Fruit fly (Drosophila melanogaster): ENCODE data around the gene CG6638.

Gene CG6638

dm6 chr3L:8547104-8547523 lies 28.8 kb downstream of the CG6638 start (continued):
- peak; percentile 72; the same call in 1 of the 3 replicates for TF ChIP-seq gce (GFP tag; IDR thresholded peaks at IDR 0.05)
- TF ChIP-seq fd3F (GFP tag; optimal IDR thresholded peaks at IDR 0.05), result peak; percentile 91
- no peak for TF ChIP-seq pfk (GFP tag; optimal IDR thresholded peaks at IDR 0.05)
- peak; percentile 69 for TF ChIP-seq CG3838 (GFP tag; optimal IDR thresholded peaks at IDR 0.05)
- TF ChIP-seq ab (GFP tag; optimal IDR thresholded peaks at IDR 0.05), result peak; percentile 13
- TF ChIP-seq CG10267 (tag; optimal IDR thresholded peaks at IDR 0.05), result peak; percentile 80
- peak; percentile 62 for TF ChIP-seq CG18476 (GFP tag; optimal IDR thresholded peaks at IDR 0.05)
- no peak for TF ChIP-seq corto (GFP tag; optimal IDR thresholded peaks at IDR 0.05)
- peak; percentile 71 for TF ChIP-seq Bteb2 (GFP tag; optimal IDR thresholded peaks at IDR 0.05)
- peak; percentile 77 for TF ChIP-seq CG4328 (GFP tag; optimal IDR thresholded peaks at IDR 0.05)
- peak; percentile 85 for TF ChIP-seq oc (tag; optimal IDR thresholded peaks at IDR 0.05)
- TF ChIP-seq CG12219 (GFP tag; optimal IDR thresholded peaks at IDR 0.05), result peak; percentile 82
- no peak for TF ChIP-seq br (optimal IDR thresholded peaks at IDR 0.05)
- TF ChIP-seq CG8944 (GFP tag; optimal IDR thresholded peaks at IDR 0.05), result peak; percentile 66
- TF ChIP-seq slou (GFP tag; optimal IDR thresholded peaks at IDR 0.05), result peak; percentile 56
- peak; percentile 81 for TF ChIP-seq gro (GFP tag; optimal IDR thresholded peaks at IDR 0.05)
- peak; percentile 91 for TF ChIP-seq Fer1 (GFP tag; optimal IDR thresholded peaks at IDR 0.05)
- peak; percentile 79; the same call in 2 of the 3 replicates for TF ChIP-seq CG11093 (GFP tag; IDR thresholded peaks at IDR 0.05)
- no peak for TF ChIP-seq CG6791 (GFP tag; IDR thresholded peaks at IDR 0.05; ENCODE audit: partially characterized antibody)
- TF ChIP-seq BEAF-32 (GFP tag; optimal IDR thresholded peaks at IDR 0.05), result peak; percentile 2
- peak; percentile 78 for TF ChIP-seq ttk (GFP tag; IDR thresholded peaks at IDR 0.05)
- peak; percentile 88 for TF ChIP-seq CG12299 (tag; optimal IDR thresholded peaks at IDR 0.05)
- TF ChIP-seq sna (GFP tag; IDR thresholded peaks at IDR 0.05; ENCODE audit: partially characterized antibody), result no peak
- TF ChIP-seq CG12155 (GFP tag; optimal IDR thresholded peaks at IDR 0.05), result peak; percentile 77
- TF ChIP-seq CG12942 (GFP tag; optimal IDR thresholded peaks at IDR 0.05), result peak; percentile 73
- peak; percentile 82 for TF ChIP-seq gcm (GFP tag; optimal IDR thresholded peaks at IDR 0.05)
- peak; percentile 83 for TF ChIP-seq CG6854 (GFP tag; optimal IDR thresholded peaks at IDR 0.05)
- no peak for TF ChIP-seq sc (optimal IDR thresholded peaks at IDR 0.05)
- TF ChIP-seq sc (GFP tag; optimal IDR thresholded peaks at IDR 0.05), result peak; percentile 67
- peak; percentile 38 for TF ChIP-seq NC2α (GFP tag; optimal IDR thresholded peaks at IDR 0.05)
- 0 out of 3 replicates have a peak, but pooled peaks have one; percentile 58 for TF ChIP-seq CG6175 (GFP tag; IDR thresholded peaks at IDR 0.05)
- peak; percentile 55 for TF ChIP-seq CG6683 (GFP tag; optimal IDR thresholded peaks at IDR 0.05)
- peak; percentile 78 for TF ChIP-seq Hr3 (GFP tag; optimal IDR thresholded peaks at IDR 0.05)
- TF ChIP-seq CG8359 (GFP tag; optimal IDR thresholded peaks at IDR 0.05; ENCODE audit: borderline replicate concordance), result peak; percentile 73
- no peak for TF ChIP-seq CG7745 (tag; optimal IDR thresholded peaks at IDR 0.05)
- TF ChIP-seq zfh2 (GFP tag; optimal IDR thresholded peaks at IDR 0.05), result peak; percentile 74
- TF ChIP-seq Rfx (GFP tag; IDR thresholded peaks at IDR 0.05), result peak; percentile 91
- no peak for TF ChIP-seq CG14860 (GFP tag; IDR thresholded peaks at IDR 0.05; ENCODE audit: partially characterized antibody)
- peak; percentile 67 for TF ChIP-seq sd (tag; optimal IDR thresholded peaks at IDR 0.05)

- TF ChIP-seq Sox100B (GFP tag; optimal IDR thresholded peaks at IDR 0.05) (no peak), jigr1 (GFP tag; IDR thresholded peaks at IDR 0.05) (no peak), kah (GFP tag; optimal IDR thresholded peaks at IDR 0.05) (peak; percentile 97), D (optimal IDR thresholded peaks at IDR 0.05) (no peak), D (GFP tag; optimal IDR thresholded peaks at IDR 0.05) (no peak), Hr3 (GFP tag; optimal IDR thresholded peaks at IDR 0.05) (no peak), CG5953 (GFP tag; IDR thresholded peaks at IDR 0.05) (0 out of 2 replicates have a peak, but pooled peaks have one; percentile 6), z (GFP tag; IDR thresholded peaks at IDR 0.05) (peak; percentile 55; the same call in 2 of the 3 replicates), Dref (GFP tag; IDR thresholded peaks at IDR 0.05) (no peak), nerfin-1 (tag; optimal IDR thresholded peaks at IDR 0.05) (no peak), Pdp1 (GFP tag; optimal IDR thresholded peaks at IDR 0.05) (peak in 1 of 2 experiments; percentile 66), CG15011 (GFP tag; optimal IDR thresholded peaks at IDR 0.05) (no peak), chm (GFP tag; IDR thresholded peaks at IDR 0.05) (peak; percentile 54; the same call in 1 of the 2 replicates), CG15696 (tag; optimal IDR thresholded peaks at IDR 0.05) (no peak), CG1832 (GFP tag; optimal IDR thresholded peaks at IDR 0.05) (no peak)
Observed at dm6 chr3L:8546355-8546771, 29.5 kb downstream of the CG6638 start.
